Fruit fly (Drosophila melanogaster): ENCODE data around the gene HGTX.

HGTX gene

DNA sequence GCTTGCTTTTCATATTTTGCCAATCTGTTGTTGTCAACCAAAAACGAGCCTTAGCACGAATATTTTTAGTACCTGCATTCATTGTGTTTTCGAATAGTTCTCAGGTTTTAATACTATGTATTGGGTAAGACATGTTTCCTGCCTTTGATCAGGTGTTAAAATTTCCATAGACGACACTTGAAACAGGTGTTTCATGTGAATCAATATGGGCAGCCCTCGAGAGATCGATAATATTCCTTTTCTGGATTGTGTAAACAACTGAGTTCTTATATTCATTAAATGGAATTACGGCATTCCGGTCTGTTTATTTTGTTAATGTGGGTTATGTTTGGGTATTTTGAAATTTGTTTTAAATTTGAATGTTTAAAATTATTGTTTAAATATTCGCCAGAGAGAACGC is 50.1 kb downstream of the HGTX start (continued):
- TF ChIP-seq MESR4 (GFP tag; optimal IDR thresholded peaks at IDR 0.05), result no peak
- no peak for TF ChIP-seq CG9727 (GFP tag; optimal IDR thresholded peaks at IDR 0.05)
- no peak for TF ChIP-seq CG3726 (GFP tag; IDR thresholded peaks at IDR 0.05)
- no peak for TF ChIP-seq Dfd (GFP tag; optimal IDR thresholded peaks at IDR 0.05)
- no peak for TF ChIP-seq CG34376 (GFP tag; optimal IDR thresholded peaks at IDR 0.05)
- TF ChIP-seq CG31365 (tag; optimal IDR thresholded peaks at IDR 0.05), result no peak
- no peak for TF ChIP-seq Sox102F (GFP tag; optimal IDR thresholded peaks at IDR 0.05)
- TF ChIP-seq Jarid2 (GFP tag; optimal IDR thresholded peaks at IDR 0.05), result no peak
- TF ChIP-seq fd64A (GFP tag; optimal IDR thresholded peaks at IDR 0.05), result no peak
- no peak for TF ChIP-seq Nf-YB (GFP tag; optimal IDR thresholded peaks at IDR 0.05)
- no peak for TF ChIP-seq CG2129 (GFP tag; IDR thresholded peaks at IDR 0.05; ENCODE audit: partially characterized antibody)
- no peak for TF ChIP-seq CG4360 (GFP tag; IDR thresholded peaks at IDR 0.05)
- TF ChIP-seq Nf-YA (GFP tag; IDR thresholded peaks at IDR 0.05), result no peak
- no peak for TF ChIP-seq rib (GFP tag; IDR thresholded peaks at IDR 0.05)
- no peak for TF ChIP-seq CG5180 (GFP tag; optimal IDR thresholded peaks at IDR 0.05)
- TF ChIP-seq ewg (GFP tag; optimal IDR thresholded peaks at IDR 0.05), result no peak
- no peak for TF ChIP-seq Xrp1 (GFP tag; IDR thresholded peaks at IDR 0.05)
- TF ChIP-seq CG11560 (tag; IDR thresholded peaks at IDR 0.05), result no peak
- TF ChIP-seq emc (GFP tag; optimal IDR thresholded peaks at IDR 0.05), result no peak
- TF ChIP-seq CG17361 (GFP tag; IDR thresholded peaks at IDR 0.05), result no peak
- no peak for TF ChIP-seq CG12769 (tag; optimal IDR thresholded peaks at IDR 0.05)
- TF ChIP-seq CG4617 (GFP tag; optimal IDR thresholded peaks at IDR 0.05; ENCODE audit: borderline replicate concordance), result no peak
- no peak for TF ChIP-seq lov (optimal IDR thresholded peaks at IDR 0.05)
- no peak for TF ChIP-seq lov (GFP tag; IDR thresholded peaks at IDR 0.05)
- no peak for TF ChIP-seq CG1024 (GFP tag; IDR thresholded peaks at IDR 0.05)
- TF ChIP-seq bowl (GFP tag; IDR thresholded peaks at IDR 0.05), result no peak
- TF ChIP-seq CG6813 (GFP tag; optimal IDR thresholded peaks at IDR 0.05), result peak; percentile 49
- no peak for TF ChIP-seq CG4424 (GFP tag; optimal IDR thresholded peaks at IDR 0.05)
- no peak for TF ChIP-seq al (GFP tag; IDR thresholded peaks at IDR 0.05)
- TF ChIP-seq hkb (optimal IDR thresholded peaks at IDR 0.05), result no peak
- TF ChIP-seq hkb (GFP tag; IDR thresholded peaks at IDR 0.05), result peak; percentile 60; the same call in 1 of the 2 replicates
- no peak for TF ChIP-seq CG2712 (tag; optimal IDR thresholded peaks at IDR 0.05)
- TF ChIP-seq BtbVII (GFP tag; optimal IDR thresholded peaks at IDR 0.05), result no peak
- TF ChIP-seq gsb-n (tag; optimal IDR thresholded peaks at IDR 0.05), result no peak
- TF ChIP-seq slp2 (GFP tag; optimal IDR thresholded peaks at IDR 0.05), result no peak
- no peak for TF ChIP-seq D (optimal IDR thresholded peaks at IDR 0.05)
- no peak for TF ChIP-seq D (GFP tag; optimal IDR thresholded peaks at IDR 0.05)
- TF ChIP-seq sim (GFP tag; IDR thresholded peaks at IDR 0.05), result no peak
- peak; percentile 15 for TF ChIP-seq CG6854 (GFP tag; optimal IDR thresholded peaks at IDR 0.05)
- TF ChIP-seq lilli (GFP tag; optimal IDR thresholded peaks at IDR 0.05), result no peak
- no peak for TF ChIP-seq CG34422 (GFP tag; IDR thresholded peaks at IDR 0.05)
- no peak for TF ChIP-seq CG16813 (GFP tag; IDR thresholded peaks at IDR 0.05; ENCODE audit: partially characterized antibody)
- peak; percentile 20 for TF ChIP-seq CG12659 (GFP tag; optimal IDR thresholded peaks at IDR 0.05)
- no peak for TF ChIP-seq exex (tag; optimal IDR thresholded peaks at IDR 0.05)
- no peak for TF ChIP-seq Optix (GFP tag; IDR thresholded peaks at IDR 0.05)
- TF ChIP-seq CG17612 (GFP tag; IDR thresholded peaks at IDR 0.05), result no peak
- TF ChIP-seq CG15011 (GFP tag; optimal IDR thresholded peaks at IDR 0.05), result no peak
- no peak for TF ChIP-seq grn (GFP tag; optimal IDR thresholded peaks at IDR 0.05)
- TF ChIP-seq seq (GFP tag; IDR thresholded peaks at IDR 0.05), result no peak
